Worm (Caenorhabditis elegans): ENCODE data around the gene sre-11.

The sre-11 gene

ce11 chrV:7649963-7650362 is 33.8 kb downstream of the sre-11 start:
- TF ChIP-seq ceh-43 (GFP tag; optimal IDR thresholded peaks at IDR 0.05) (no peak), drap-1 (GFP tag; optimal IDR thresholded peaks at IDR 0.05) (no peak), ham-2 (GFP tag; optimal IDR thresholded peaks at IDR 0.05) (no peak), mls-2 (tag; optimal IDR thresholded peaks at IDR 0.05) (no peak), unc-39 (tag; optimal IDR thresholded peaks at IDR 0.05) (no peak), elt-3 (tag; optimal IDR thresholded peaks at IDR 0.05) (no peak), nhr-76 (tag; optimal IDR thresholded peaks at IDR 0.05) (no peak), lin-32 (GFP tag; optimal IDR thresholded peaks at IDR 0.05) (no peak), cnd-1 (tag; optimal IDR thresholded peaks at IDR 0.05) (no peak), lsy-2 (tag; optimal IDR thresholded peaks at IDR 0.05) (no peak), blmp-1 (tag; optimal IDR thresholded peaks at IDR 0.05) (no peak), unc-62 (GFP tag; optimal IDR thresholded peaks at IDR 0.05) (no peak), ztf-11 (tag; optimal IDR thresholded peaks at IDR 0.05) (no peak), snpc-4 (tag; optimal IDR thresholded peaks at IDR 0.05) (no peak)

- no peak for TF ChIP-seq drap-1 (GFP tag; optimal IDR thresholded peaks at IDR 0.05)
- TF ChIP-seq unc-39 (tag; optimal IDR thresholded peaks at IDR 0.05) = no peak
- TF ChIP-seq ces-1 (GFP tag; optimal IDR thresholded peaks at IDR 0.05) = no peak
- TF ChIP-seq cnd-1 (tag; optimal IDR thresholded peaks at IDR 0.05) = no peak
- TF ChIP-seq nhr-237 (tag; optimal IDR thresholded peaks at IDR 0.05) = no peak
- TF ChIP-seq unc-62 (GFP tag; optimal IDR thresholded peaks at IDR 0.05) = no peak
- TF ChIP-seq elt-1 (tag; optimal IDR thresholded peaks at IDR 0.05; ENCODE audit: borderline replicate concordance, insufficient read depth) = no peak
- no peak for TF ChIP-seq pha-4 (tag; optimal IDR thresholded peaks at IDR 0.05)
Observed at ce11 chrV:7647147-7647546, 36.6 kb downstream of the sre-11 start.

- no peak for TF ChIP-seq ceh-43 (GFP tag; optimal IDR thresholded peaks at IDR 0.05)
- no peak for TF ChIP-seq nhr-12 (tag; optimal IDR thresholded peaks at IDR 0.05)
- TF ChIP-seq cnd-1 (tag; optimal IDR thresholded peaks at IDR 0.05) = no peak
- no peak for TF ChIP-seq zip-8 (tag; optimal IDR thresholded peaks at IDR 0.05)
Observed at ce11 chrV:7645454-7645853, 38.3 kb downstream of the sre-11 start, which contains the start of gene str-47. str-47 (plus strand) TSS chrV:7645754.

- TF ChIP-seq nhr-28 (tag; optimal IDR thresholded peaks at IDR 0.05) (no peak), hlh-1 (tag; optimal IDR thresholded peaks at IDR 0.05) (no peak), flh-1 (GFP tag; optimal IDR thresholded peaks at IDR 0.05) (no peak), pha-4 (tag; optimal IDR thresholded peaks at IDR 0.05) (no peak), elt-1 (tag; optimal IDR thresholded peaks at IDR 0.05; ENCODE audit: borderline replicate concordance, insufficient read depth) (no peak), snpc-4 (tag; optimal IDR thresholded peaks at IDR 0.05) (no peak), ceh-39 (tag; optimal IDR thresholded peaks at IDR 0.05) (no peak), nhr-12 (tag; optimal IDR thresholded peaks at IDR 0.05) (no peak), unc-39 (tag; optimal IDR thresholded peaks at IDR 0.05) (no peak), sem-2 (GFP tag; optimal IDR thresholded peaks at IDR 0.05) (no peak), mep-1 (tag; optimal IDR thresholded peaks at IDR 0.05) (no peak), ztf-11 (tag; optimal IDR thresholded peaks at IDR 0.05) (no peak)
Observed at ce11 chrV:7643416-7643815, 40.3 kb downstream of the sre-11 start, which contains the start of gene F07C4.11. F07C4.11 (minus strand) TSS chrV:7643516.

- TF ChIP-seq cnd-1 (tag; optimal IDR thresholded peaks at IDR 0.05) (no peak), ces-1 (GFP tag; optimal IDR thresholded peaks at IDR 0.05) (no peak), blmp-1 (tag; optimal IDR thresholded peaks at IDR 0.05) (no peak), tbx-8 (GFP tag; optimal IDR thresholded peaks at IDR 0.05) (no peak), elt-1 (tag; optimal IDR thresholded peaks at IDR 0.05; ENCODE audit: borderline replicate concordance, insufficient read depth) (no peak), sptf-1 (tag; optimal IDR thresholded peaks at IDR 0.05) (no peak), unc-62 (GFP tag; optimal IDR thresholded peaks at IDR 0.05) (no peak), mls-2 (tag; optimal IDR thresholded peaks at IDR 0.05) (no peak), bed-3 (GFP tag; optimal IDR thresholded peaks at IDR 0.05) (no peak), pha-4 (tag; optimal IDR thresholded peaks at IDR 0.05) (no peak), mep-1 (tag; optimal IDR thresholded peaks at IDR 0.05) (no peak), nhr-76 (tag; optimal IDR thresholded peaks at IDR 0.05) (no peak), hlh-1 (tag; optimal IDR thresholded peaks at IDR 0.05) (no peak)
Observed at ce11 chrV:7641718-7642117, 42.0 kb downstream of the sre-11 start.

- TF ChIP-seq ham-2 (GFP tag; optimal IDR thresholded peaks at IDR 0.05) = no peak
- no peak for TF ChIP-seq mep-1 (tag; optimal IDR thresholded peaks at IDR 0.05)
- TF ChIP-seq pha-4 (tag; optimal IDR thresholded peaks at IDR 0.05) = no peak
- no peak for TF ChIP-seq ceh-83 (GFP tag; optimal IDR thresholded peaks at IDR 0.05)
- TF ChIP-seq lsy-2 (tag; optimal IDR thresholded peaks at IDR 0.05) = no peak
- TF ChIP-seq ztf-11 (tag; optimal IDR thresholded peaks at IDR 0.05) = no peak
- no peak for TF ChIP-seq flh-1 (GFP tag; optimal IDR thresholded peaks at IDR 0.05)
Observed at ce11 chrV:7639787-7640186, 44.0 kb downstream of the sre-11 start, which contains the start of gene F07C4.10. F07C4.10 (minus strand) TSS chrV:7639887.

Measured in whole organism, mixed stage, embryonic.